6 fruit fly cellular contexts compared by ENCODE assay signal in the genomic region with DNA sequence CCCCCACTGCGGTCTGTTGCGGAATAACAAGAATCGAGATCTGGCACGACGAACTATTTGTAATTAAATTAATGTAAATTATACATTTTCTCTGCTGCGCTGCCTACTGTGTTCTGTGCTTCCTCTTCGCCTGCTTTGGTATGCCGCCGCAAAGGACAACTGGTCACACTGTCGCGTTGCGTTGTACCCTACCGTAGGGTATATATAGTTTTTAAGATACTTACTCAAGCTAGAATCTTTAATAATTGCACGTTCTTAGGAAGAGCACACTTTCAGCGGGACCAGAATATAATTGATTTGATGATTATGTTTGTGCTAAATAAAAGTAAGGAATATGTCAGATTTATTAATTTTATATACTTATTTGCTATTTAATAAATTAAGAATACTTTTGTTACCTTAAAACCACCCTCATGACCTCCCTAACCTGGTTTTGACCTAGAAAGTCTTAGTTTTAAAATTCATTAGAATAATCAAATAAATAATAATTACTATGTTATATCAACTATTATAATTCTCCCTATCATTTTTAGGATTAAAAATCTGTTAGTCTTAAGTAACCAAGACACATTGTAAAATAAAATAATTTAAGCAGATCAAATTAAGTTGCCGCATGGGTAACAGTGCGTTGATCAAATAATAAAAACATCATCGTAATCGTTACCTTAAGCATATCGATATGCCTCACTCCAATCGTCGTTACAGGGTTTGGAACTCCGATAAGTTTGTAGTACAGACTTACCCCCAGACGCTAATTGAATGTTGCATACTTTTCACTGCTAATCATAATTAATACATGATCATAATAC.
A peak's percentile ranks its signal among the peaks of the same experiment; 100 is the strongest.
TF ChIP-seq lines count a peak whose summit lies in the region.

A gene (minus strand): TSS at position 164 of the 809 bp plus-strand sequence.

- TF ChIP-seq CTCF in whole organism, embryonic (GFP tag; optimal IDR thresholded peaks at IDR 0.05; lab: Kevin White, UChicago): peak; percentile 52

TF ChIP-seq in whole organism, 6 proteins besides CTCF, POLR2A, EP300 and RAD21:
- peak; percentile 42 for TF ChIP-seq pan (optimal IDR thresholded peaks at IDR 0.05; lab: Kevin White, UChicago)

TF ChIP-seq in whole organism, adult, 20 proteins besides CTCF, POLR2A, EP300 and RAD21 (continues in another document):
- TF ChIP-seq CG14711 (tag; optimal IDR thresholded peaks at IDR 0.05; lab: Kevin White, UChicago): peak; percentile 72
- TF ChIP-seq bab1 (GFP tag; optimal IDR thresholded peaks at IDR 0.05; lab: Kevin White, UChicago): peak; percentile 81
- peak; percentile 56 for TF ChIP-seq CG1620 (GFP tag; optimal IDR thresholded peaks at IDR 0.05; lab: Kevin White, UChicago)
- TF ChIP-seq Clk (GFP tag; optimal IDR thresholded peaks at IDR 0.05; lab: Kevin White, UChicago): peak; percentile 1
- peak; percentile 72 for TF ChIP-seq CG33017 (tag; optimal IDR thresholded peaks at IDR 0.05; lab: Kevin White, UChicago)
- peak; percentile 55 for TF ChIP-seq Crg-1 (GFP tag; optimal IDR thresholded peaks at IDR 0.05; lab: Kevin White, UChicago)
- peak; percentile 69 for TF ChIP-seq CG5204 (GFP tag; optimal IDR thresholded peaks at IDR 0.05; lab: Kevin White, UChicago)
- TF ChIP-seq toe (GFP tag; optimal IDR thresholded peaks at IDR 0.05; lab: Kevin White, UChicago): peak; percentile 73
- peak; percentile 76 for TF ChIP-seq CG7101 (tag; optimal IDR thresholded peaks at IDR 0.05; lab: Kevin White, UChicago)
- TF ChIP-seq Hr96 (GFP tag; optimal IDR thresholded peaks at IDR 0.05; lab: Kevin White, UChicago): peak; percentile 48
- peak; percentile 56 for TF ChIP-seq pad (GFP tag; optimal IDR thresholded peaks at IDR 0.05; lab: Kevin White, UChicago)
- peak; percentile 48 for TF ChIP-seq tj (GFP tag; optimal IDR thresholded peaks at IDR 0.05; lab: Kevin White, UChicago)
- TF ChIP-seq Mnt (GFP tag; optimal IDR thresholded peaks at IDR 0.05; lab: Kevin White, UChicago): peak; percentile 18
- TF ChIP-seq kay (GFP tag; lab: Kevin White, UChicago; ENCODE audit: borderline replicate concordance): peak; percentile 80
- TF ChIP-seq CG12768 (GFP tag; optimal IDR thresholded peaks at IDR 0.05; lab: Kevin White, UChicago): peak; percentile 58

TF ChIP-seq in whole organism, embryonic, 481 proteins besides CTCF, POLR2A, EP300 and RAD21 (continues in another document):
- peak; percentile 75 for TF ChIP-seq phol (tag; optimal IDR thresholded peaks at IDR 0.05; lab: Kevin White, UChicago)
- peak; percentile 89 for TF ChIP-seq ken (GFP tag; IDR thresholded peaks at IDR 0.05; lab: Robert Waterston, UW)
- peak; percentile 55 for TF ChIP-seq pnt (GFP tag; optimal IDR thresholded peaks at IDR 0.05; lab: Kevin White, UChicago)
- TF ChIP-seq aop (GFP tag; IDR thresholded peaks at IDR 0.05; lab: Robert Waterston, UW): peak; percentile 77; the same call in 1 of the 2 replicates
- TF ChIP-seq dpn (GFP tag; optimal IDR thresholded peaks at IDR 0.05; lab: Kevin White, UChicago): peak; percentile 55 to 79
- TF ChIP-seq CG4820 (GFP tag; optimal IDR thresholded peaks at IDR 0.05; lab: Kevin White, UChicago): peak; percentile 68
- peak; percentile 71 for TF ChIP-seq CG1647 (GFP tag; optimal IDR thresholded peaks at IDR 0.05; lab: Kevin White, UChicago)
- peak; percentile 41 to 81 for TF ChIP-seq bsh (GFP tag; optimal IDR thresholded peaks at IDR 0.05; lab: Kevin White, UChicago)
- TF ChIP-seq CG6765 (GFP tag; optimal IDR thresholded peaks at IDR 0.05; lab: Kevin White, UChicago): peak; percentile 50
- TF ChIP-seq CG4730 (GFP tag; IDR thresholded peaks at IDR 0.05; lab: Robert Waterston, UW): peak; percentile 62; the same call in 1 of the 2 replicates
- TF ChIP-seq CG10321 (GFP tag; IDR thresholded peaks at IDR 0.05; lab: Robert Waterston, UW): peak; percentile 54; the same call in 1 of the 2 replicates
- peak; percentile 24 for TF ChIP-seq MTF-1 (GFP tag; optimal IDR thresholded peaks at IDR 0.05; lab: Kevin White, UChicago; ENCODE audit: borderline replicate concordance)
- TF ChIP-seq scrt (GFP tag; optimal IDR thresholded peaks at IDR 0.05; lab: Kevin White, UChicago): peak; percentile 54
- peak; percentile 75 for TF ChIP-seq CG1233 (GFP tag; optimal IDR thresholded peaks at IDR 0.05; lab: Kevin White, UChicago)
- TF ChIP-seq pita (GFP tag; optimal IDR thresholded peaks at IDR 0.05; lab: Kevin White, UChicago): peak; percentile 74

TF ChIP-seq in whole organism, prepupa, 60 proteins besides CTCF, POLR2A, EP300 and RAD21 (continues in another document):
- TF ChIP-seq Sox102F (GFP tag; optimal IDR thresholded peaks at IDR 0.05; lab: Kevin White, UChicago) (peak; percentile 83), Sox14 (GFP tag; optimal IDR thresholded peaks at IDR 0.05; lab: Kevin White, UChicago) (peak; percentile 84), CG11902 (GFP tag; optimal IDR thresholded peaks at IDR 0.05; lab: Kevin White, UChicago) (peak; percentile 71), CG31627 (GFP tag; optimal IDR thresholded peaks at IDR 0.05; lab: Kevin White, UChicago) (peak; percentile 83), CG9139 (GFP tag; optimal IDR thresholded peaks at IDR 0.05; lab: Kevin White, UChicago) (peak; percentile 42), CG11294 (GFP tag; IDR thresholded peaks at IDR 0.05; lab: Robert Waterston, UW) (peak; percentile 88), CG11762 (GFP tag; optimal IDR thresholded peaks at IDR 0.05; lab: Kevin White, UChicago; ENCODE audit: insufficient read depth) (peak; percentile 63), CG6792 (GFP tag; optimal IDR thresholded peaks at IDR 0.05; lab: Kevin White, UChicago) (peak; percentile 69), Eip93F (GFP tag; optimal IDR thresholded peaks at IDR 0.05; lab: Kevin White, UChicago) (peak; percentile 58), spab (GFP tag; optimal IDR thresholded peaks at IDR 0.05; lab: Kevin White, UChicago) (peak; percentile 60), fd59A (GFP tag; optimal IDR thresholded peaks at IDR 0.05; lab: Kevin White, UChicago) (peak; percentile 60), Eip75B (GFP tag; optimal IDR thresholded peaks at IDR 0.05; lab: Kevin White, UChicago) (peak; percentile 79), CG3032 (tag; optimal IDR thresholded peaks at IDR 0.05; lab: Kevin White, UChicago) (peak; percentile 80), Blimp-1 (GFP tag; optimal IDR thresholded peaks at IDR 0.05; lab: Kevin White, UChicago) (peak; percentile 11), vri (GFP tag; optimal IDR thresholded peaks at IDR 0.05; lab: Kevin White, UChicago) (peak; percentile 62), acj6 (GFP tag; optimal IDR thresholded peaks at IDR 0.05; lab: Kevin White, UChicago) (peak; percentile 80)

TF ChIP-seq in whole organism, pupa, 21 proteins besides CTCF, POLR2A, EP300 and RAD21 (continues in another document):
- peak; percentile 75 for TF ChIP-seq CG15710 (tag; optimal IDR thresholded peaks at IDR 0.05; lab: Kevin White, UChicago)
- peak; percentile 74 for TF ChIP-seq CG8301 (tag; optimal IDR thresholded peaks at IDR 0.05; lab: Kevin White, UChicago)
- TF ChIP-seq CG8159 (tag; optimal IDR thresholded peaks at IDR 0.05; lab: Kevin White, UChicago): peak; percentile 81
- TF ChIP-seq CG34367 (tag; optimal IDR thresholded peaks at IDR 0.05; lab: Kevin White, UChicago): peak; percentile 67
- peak; percentile 80 for TF ChIP-seq fd96Ca (GFP tag; IDR thresholded peaks at IDR 0.05; lab: Robert Waterston, UW)
- TF ChIP-seq Pif1B (GFP tag; optimal IDR thresholded peaks at IDR 0.05; lab: Kevin White, UChicago): peak; percentile 76
- TF ChIP-seq Ets98B (GFP tag; IDR thresholded peaks at IDR 0.05; lab: Robert Waterston, UW): peak; percentile 94
- peak; percentile 32 for TF ChIP-seq gl (tag; optimal IDR thresholded peaks at IDR 0.05; lab: Kevin White, UChicago)
- peak; percentile 83 for TF ChIP-seq CG14655 (GFP tag; optimal IDR thresholded peaks at IDR 0.05; lab: Kevin White, UChicago)
- TF ChIP-seq Pif1A (GFP tag; optimal IDR thresholded peaks at IDR 0.05; lab: Kevin White, UChicago): peak; percentile 78
- TF ChIP-seq CG12605 (GFP tag; IDR thresholded peaks at IDR 0.05; lab: Robert Waterston, UW): peak; percentile 81
- TF ChIP-seq Snoo (tag; optimal IDR thresholded peaks at IDR 0.05; lab: Kevin White, UChicago): peak; percentile 76
- TF ChIP-seq CG9948 (tag; optimal IDR thresholded peaks at IDR 0.05; lab: Kevin White, UChicago): peak; percentile 73
- TF ChIP-seq CG17806 (tag; optimal IDR thresholded peaks at IDR 0.05; lab: Kevin White, UChicago): peak; percentile 79
- peak; percentile 88 for TF ChIP-seq CG32121 (GFP tag; IDR thresholded peaks at IDR 0.05; lab: Robert Waterston, UW)
- TF ChIP-seq CG4496 (GFP tag; IDR thresholded peaks at IDR 0.05; lab: Robert Waterston, UW): peak; percentile 96
- peak; percentile 71 for TF ChIP-seq rn (GFP tag; IDR thresholded peaks at IDR 0.05; lab: Robert Waterston, UW)
- peak; percentile 48 for TF ChIP-seq D1 (tag; optimal IDR thresholded peaks at IDR 0.05; lab: Kevin White, UChicago)

TF ChIP-seq in whole organism, wandering third instar larva, 38 proteins besides CTCF, POLR2A, EP300 and RAD21 (continues in another document):
- TF ChIP-seq Hnf4 (GFP tag; optimal IDR thresholded peaks at IDR 0.05; lab: Kevin White, UChicago) (peak; percentile 77), sage (GFP tag; optimal IDR thresholded peaks at IDR 0.05; lab: Kevin White, UChicago) (peak; percentile 53), foxo (GFP tag; optimal IDR thresholded peaks at IDR 0.05; lab: Kevin White, UChicago) (peak in 1 of 2 experiments; percentile 79), brk (GFP tag; optimal IDR thresholded peaks at IDR 0.05; lab: Kevin White, UChicago) (peak; percentile 72), dmrt93B (GFP tag; optimal IDR thresholded peaks at IDR 0.05; lab: Kevin White, UChicago) (peak; percentile 45), Vsx2 (GFP tag; optimal IDR thresholded peaks at IDR 0.05; lab: Kevin White, UChicago; ENCODE audit: partially characterized antibody) (peak; percentile 0), Jra (GFP tag; optimal IDR thresholded peaks at IDR 0.05; lab: Kevin White, UChicago) (peak; percentile 19), Sp1 (GFP tag; optimal IDR thresholded peaks at IDR 0.05; lab: Kevin White, UChicago) (peak; percentile 78), fru (GFP tag; optimal IDR thresholded peaks at IDR 0.05; lab: Kevin White, UChicago) (peak; percentile 56), sv (GFP tag; optimal IDR thresholded peaks at IDR 0.05; lab: Kevin White, UChicago) (peak; percentile 59), h (GFP tag; optimal IDR thresholded peaks at IDR 0.05; lab: Kevin White, UChicago) (peak; percentile 70), OdsH (GFP tag; optimal IDR thresholded peaks at IDR 0.05; lab: Kevin White, UChicago) (peak; percentile 61), CG9705 (GFP tag; optimal IDR thresholded peaks at IDR 0.05; lab: Kevin White, UChicago) (peak; percentile 42), psq (GFP tag; optimal IDR thresholded peaks at IDR 0.05; lab: Kevin White, UChicago) (peak; percentile 67), woc (GFP tag; optimal IDR thresholded peaks at IDR 0.05; lab: Kevin White, UChicago) (peak; percentile 79), ey (GFP tag; optimal IDR thresholded peaks at IDR 0.05; lab: Kevin White, UChicago) (peak; percentile 49), pan (optimal IDR thresholded peaks at IDR 0.05; lab: Kevin White, UChicago) (peak; percentile 27), Hr83 (GFP tag; optimal IDR thresholded peaks at IDR 0.05; lab: Kevin White, UChicago; ENCODE audit: poor library complexity, severe bottlenecking) (peak; percentile 74), br (GFP tag; optimal IDR thresholded peaks at IDR 0.05; lab: Kevin White, UChicago) (peak; percentile 61)
